Worm (Caenorhabditis elegans): ENCODE data around the gene ZC155.4.

ZC155.4 gene

ce11 chrIII:5224908-5225307 lies 9.6 kb upstream of the ZC155.4 start (continued):
- peak; percentile 23 for TF ChIP-seq nhr-77 (tag; optimal IDR thresholded peaks at IDR 0.05)
- no peak for TF ChIP-seq lir-3 (tag; optimal IDR thresholded peaks at IDR 0.05)
- no peak for TF ChIP-seq fkh-10 (GFP tag; optimal IDR thresholded peaks at IDR 0.05)

DNA sequence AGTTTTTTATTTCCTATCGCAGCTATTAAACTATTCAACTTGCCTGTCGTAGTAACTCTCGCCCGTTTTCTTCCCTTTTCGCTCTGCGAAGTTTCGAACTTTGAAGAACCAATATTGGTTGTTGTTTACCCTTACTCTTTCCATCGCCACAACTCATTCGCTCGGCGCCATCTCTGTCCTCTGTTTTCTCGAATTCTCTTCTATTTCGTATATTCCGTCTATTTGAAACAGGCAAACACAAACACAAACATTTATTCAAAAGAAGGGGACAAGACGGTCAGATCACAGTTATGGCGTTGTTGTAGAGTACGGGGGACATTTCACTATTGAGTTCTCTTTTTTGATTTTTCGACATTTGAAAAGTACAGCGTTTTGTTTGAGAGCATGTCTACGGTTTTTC lies 7.5 kb upstream of the ZC155.4 start:
- TF ChIP-seq mdt-29 (GFP tag; IDR thresholded peaks at IDR 0.05) (no peak), T26A8.4 (GFP tag; IDR thresholded peaks at IDR 0.05) (no peak), ces-1 (GFP tag; optimal IDR thresholded peaks at IDR 0.05) (no peak), F49E8.2 (tag; optimal IDR thresholded peaks at IDR 0.05; ENCODE audit: borderline replicate concordance) (no peak), duxl-1 (tag; optimal IDR thresholded peaks at IDR 0.05; ENCODE audit: poor library complexity) (no peak), zfp-2 (tag; optimal IDR thresholded peaks at IDR 0.05) (no peak), R02D3.7 (tag; optimal IDR thresholded peaks at IDR 0.05) (no peak), nhr-28 (tag; optimal IDR thresholded peaks at IDR 0.05) (peak; percentile 35), F37D6.2 (tag; optimal IDR thresholded peaks at IDR 0.05) (no peak), hlh-11 (tag; optimal IDR thresholded peaks at IDR 0.05) (no peak), nhr-76 (tag; optimal IDR thresholded peaks at IDR 0.05) (no peak), lin-39 (tag; optimal IDR thresholded peaks at IDR 0.05) (no peak), pha-4 (GFP tag; IDR thresholded peaks at IDR 0.05) (no peak), pha-4 (tag; optimal IDR thresholded peaks at IDR 0.05) (peak; percentile 72), daf-16 (GFP tag; optimal IDR thresholded peaks at IDR 0.05) (no peak), daf-16 (tag; optimal IDR thresholded peaks at IDR 0.05) (peak; percentile 94), pqm-1 (tag; optimal IDR thresholded peaks at IDR 0.05) (no peak)

ce11 chrIII:5221820-5222219 lies 6.5 kb upstream of the ZC155.4 start:
- no peak for TF ChIP-seq lin-29 (GFP tag; IDR thresholded peaks at IDR 0.05)
- TF ChIP-seq daf-16 (GFP tag; optimal IDR thresholded peaks at IDR 0.05), result no peak
- peak; percentile 83 for TF ChIP-seq daf-16 (tag; optimal IDR thresholded peaks at IDR 0.05)
- no peak for TF ChIP-seq gei-8 (GFP tag; optimal IDR thresholded peaks at IDR 0.05)
- TF ChIP-seq T26A8.4 (GFP tag; IDR thresholded peaks at IDR 0.05), result no peak
- TF ChIP-seq nhr-6 (tag; optimal IDR thresholded peaks at IDR 0.05), result no peak

DNA sequence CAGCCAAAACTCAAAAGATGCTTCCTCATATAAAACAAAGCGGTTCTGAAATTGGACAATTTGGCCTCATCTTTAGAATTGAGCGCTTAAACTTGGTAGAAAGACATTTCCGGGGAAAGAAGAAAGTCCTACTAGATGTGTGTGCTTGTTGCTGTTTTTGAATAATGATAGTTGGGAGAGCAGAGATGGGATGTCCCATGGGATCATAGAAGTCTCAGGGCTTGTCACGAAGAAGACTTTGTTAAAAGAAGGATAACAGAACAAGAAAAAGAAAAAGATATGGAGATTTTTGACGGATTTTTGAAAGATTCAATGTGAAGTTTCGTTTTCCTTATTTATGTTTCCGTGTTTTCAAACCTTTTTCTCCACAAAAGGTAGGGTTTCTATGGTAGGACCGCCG lies 3.4 kb upstream of the ZC155.4 start, which contains the start of gene ZC155.2:
Gene ZC155.2 (plus strand): TSS at position 301 of the 400 bp plus-strand sequence.
- TF ChIP-seq mep-1 (tag; optimal IDR thresholded peaks at IDR 0.05) (no peak), lin-29 (GFP tag; IDR thresholded peaks at IDR 0.05) (no peak), F49E8.2 (tag; optimal IDR thresholded peaks at IDR 0.05; ENCODE audit: borderline replicate concordance) (no peak), aha-1 (tag) (no peak), sdz-12 (GFP tag; optimal IDR thresholded peaks at IDR 0.05) (no peak), ceh-62 (tag; optimal IDR thresholded peaks at IDR 0.05) (no peak), hmg-1.1 (GFP tag; IDR thresholded peaks at IDR 0.05) (no peak), lir-3 (tag; optimal IDR thresholded peaks at IDR 0.05) (no peak), madf-5 (GFP tag; IDR thresholded peaks at IDR 0.05) (no peak), lin-39 (tag; optimal IDR thresholded peaks at IDR 0.05) (no peak), duxl-1 (tag; optimal IDR thresholded peaks at IDR 0.05; ENCODE audit: poor library complexity) (no peak), lin-1 (GFP tag; IDR thresholded peaks at IDR 0.05) (no peak), Y48G9A.11 (GFP tag; IDR thresholded peaks at IDR 0.05) (no peak), zag-1 (tag; optimal IDR thresholded peaks at IDR 0.05) (no peak), nhr-42 (GFP tag; IDR thresholded peaks at IDR 0.05) (no peak), lin-15B (tag; optimal IDR thresholded peaks at IDR 0.05) (no peak), nhr-41 (GFP tag; IDR thresholded peaks at IDR 0.05) (no peak), lin-13 (GFP tag; optimal IDR thresholded peaks at IDR 0.05) (no peak)

ce11 chrIII:5217511-5217910 lies 2.2 kb upstream of the ZC155.4 start, which contains the start of gene cutl-19:
TSS of gene cutl-19 (minus strand) at chrIII:5217611.
- TF ChIP-seq F26F4.8 (GFP tag; conservative IDR thresholded peaks at IDR 0.05) (no peak), F37D6.2 (tag; optimal IDR thresholded peaks at IDR 0.05) (no peak), attf-4 (tag; optimal IDR thresholded peaks at IDR 0.05) (no peak), fos-1 (tag; optimal IDR thresholded peaks at IDR 0.05) (no peak)
